Worm (Caenorhabditis elegans): ENCODE results near the gene atf-7.

ce11 chrIII:4504934-4505484 lies 6.2 kb upstream of the atf-7 start:
- TF ChIP-seq nhr-25 (tag; optimal IDR thresholded peaks at IDR 0.05) (peak; percentile 73), skn-1 (tag; optimal IDR thresholded peaks at IDR 0.05) (no peak)
